Worm (Caenorhabditis elegans): ENCODE data around the gene srx-65.

DNA sequence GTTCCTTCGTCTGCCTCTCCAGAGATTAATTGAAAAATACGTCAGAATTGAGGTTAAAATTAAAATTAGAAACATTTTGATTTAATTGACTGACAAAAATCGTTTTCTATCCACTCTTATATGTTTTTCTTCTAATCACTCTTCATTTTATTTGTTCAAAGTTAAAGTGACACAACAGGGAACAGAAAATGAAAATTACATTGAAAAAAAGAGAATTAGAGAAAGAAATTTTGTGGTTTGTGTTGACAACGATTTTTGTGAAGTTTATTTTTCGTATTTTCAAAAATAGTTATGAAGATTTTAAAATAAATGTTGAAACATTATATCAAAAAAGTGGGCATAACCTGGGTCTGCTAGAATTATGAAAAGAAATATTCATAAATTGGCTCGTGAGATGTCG, 35.9 kb downstream of the srx-65 start, which contains the start of gene cyp-34A5:
- TF ChIP-seq F49E8.2 (tag; optimal IDR thresholded peaks at IDR 0.05; ENCODE audit: borderline replicate concordance) (no peak), lim-7 (GFP tag; IDR thresholded peaks at IDR 0.05) (no peak), pqm-1 (tag; optimal IDR thresholded peaks at IDR 0.05) (no peak), nhr-11 (tag; optimal IDR thresholded peaks at IDR 0.05) (no peak), lin-15B (tag; optimal IDR thresholded peaks at IDR 0.05) (no peak), nhr-10 (tag; optimal IDR thresholded peaks at IDR 0.05) (no peak), ztf-7 (tag; optimal IDR thresholded peaks at IDR 0.05) (no peak), pha-4 (GFP tag; IDR thresholded peaks at IDR 0.05) (no peak), pha-4 (tag; optimal IDR thresholded peaks at IDR 0.05) (no peak), zag-1 (tag; optimal IDR thresholded peaks at IDR 0.05) (no peak), zfp-3 (GFP tag; conservative IDR thresholded peaks at IDR 0.05) (no peak)
